Worm (Caenorhabditis elegans) whole organism, early embryonic: ENCODE results near the gene Y53F4B.25.

Experiments used
- F13C5.2 ChIP-seq: sonication (generic microtip); optimal IDR thresholded peaks from 2 replicates; lab custom pipeline; 2017; ENCODE audit warnings: mild to moderate bottlenecking, missing genetic modification characterization, inconsistent platforms, missing compliant biosample characterization
- ama-1 ChIP-seq: fragments of 150-350 bp; optimal IDR thresholded peaks from 2 replicates; lab custom pipeline; 2014
- ceh-13 ChIP-seq: fragments of 200-800 bp; sonication (Bioruptor generic); optimal IDR thresholded peaks from 2 replicates; lab custom pipeline; 2018; ENCODE audit warnings: mild to moderate bottlenecking, missing genetic modification characterization, missing compliant biosample characterization
- ets-7 ChIP-seq: sonication (generic microtip); optimal IDR thresholded peaks from 2 replicates; lab custom pipeline; 2016; ENCODE audit warnings: missing genotype, missing genetic modification characterization, missing compliant biosample characterization
- flt-1 ChIP-seq: fragments of 200-800 bp; sonication (Bioruptor generic); IDR thresholded peaks from 2 replicates; pipeline ENCODE4 v1.3.6; 2022; ENCODE audit warnings: missing genetic modification characterization, missing compliant biosample characterization
- hmbx-1 ChIP-seq: sonication (generic microtip); optimal IDR thresholded peaks from 2 replicates; lab custom pipeline; 2016; ENCODE audit warnings: mild to moderate bottlenecking, missing genetic modification characterization, missing compliant biosample characterization
- pes-1 ChIP-seq: fragments of 200-800 bp; sonication (Bioruptor generic); IDR thresholded peaks from 2 replicates; pipeline ENCODE4 v1.3.6; 2022; ENCODE audit warnings: missing genetic modification reagents, missing genetic modification characterization, missing compliant biosample characterization
- scrt-1 ChIP-seq: fragments of 200-800 bp; sonication (Bioruptor generic); IDR thresholded peaks from 2 replicates; pipeline ENCODE4 v1.3.6; 2022; ENCODE audit warnings: missing genetic modification characterization, missing compliant biosample characterization
- tbx-37 ChIP-seq: fragments of 200-800 bp; sonication (Bioruptor generic); conservative IDR thresholded peaks from 2 replicates; pipeline ENCODE4 v1.3.6; 2022; ENCODE audit warnings: missing genetic modification reagents, missing genetic modification characterization, missing compliant biosample characterization

DNA sequence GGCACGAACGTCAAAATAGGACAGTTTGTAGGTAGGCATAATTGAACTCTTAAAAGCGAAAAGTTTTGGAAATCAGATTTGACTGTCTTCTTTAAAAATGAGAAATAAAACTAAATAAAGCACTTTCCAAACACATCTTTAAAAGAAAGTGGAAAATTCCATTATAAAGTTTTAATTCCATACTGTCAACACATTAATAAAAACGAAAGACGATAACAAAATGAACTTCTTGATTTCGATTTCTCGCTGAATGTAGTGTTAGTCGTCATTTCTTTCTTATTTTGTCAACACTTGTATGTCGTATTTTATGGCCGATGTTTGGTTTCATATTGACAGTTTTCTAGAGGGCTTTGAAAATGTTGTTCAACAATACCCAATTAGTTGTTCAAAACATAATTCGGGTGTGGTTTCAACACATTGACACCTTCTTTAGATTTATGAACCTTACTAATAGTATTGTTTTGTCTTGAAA is 33.9 kb downstream of the Y53F4B.25 start, which contains the start of gene gst-29:
- TF ChIP-seq ama-1 (lab: Kevin White, UChicago) = no peak
- no peak for TF ChIP-seq pes-1 (GFP tag; lab: Robert Waterston, UW)
- TF ChIP-seq hmbx-1 (tag; lab: Kevin White, UChicago) = no peak
- no peak for TF ChIP-seq flt-1 (GFP tag; lab: Robert Waterston, UW)
- no peak for TF ChIP-seq tbx-37 (GFP tag; lab: Robert Waterston, UW)
- TF ChIP-seq scrt-1 (GFP tag; lab: Robert Waterston, UW) = no peak
- no peak for TF ChIP-seq ceh-13
- no peak for TF ChIP-seq F13C5.2 (tag; lab: Kevin White, UChicago)
- TF ChIP-seq ets-7 (tag; lab: Kevin White, UChicago) = no peak
